Fruit fly (Drosophila melanogaster) whole organism, prepupa: Measurements from ENCODE around the gene Cp7Fb.

Experiments
- Blimp-1 ChIP-seq: fragments of 200-800 bp; sonication (Bioruptor generic); optimal IDR thresholded peaks from 3 replicates; lab custom pipeline; 2017; ENCODE audit warnings: missing biosample characterization, missing genetic modification characterization, mild to moderate bottlenecking, moderate library complexity, missing genetic modification reagents
- CG16779 ChIP-seq: fragments of 200-800 bp; sonication (Bioruptor generic); optimal IDR thresholded peaks from 3 replicates; lab custom pipeline; 2017; ENCODE audit warnings: missing biosample characterization, mild to moderate bottlenecking, missing genetic modification characterization
- CG8119 ChIP-seq: fragments of 200-800 bp; sonication (Bioruptor generic); IDR thresholded peaks from 3 replicates; pipeline ENCODE4 v1.3.6; 2022; ENCODE audit warnings: missing biosample characterization, missing genetic modification characterization
- CG9139 ChIP-seq: fragments of 200-800 bp; sonication (Bioruptor generic); optimal IDR thresholded peaks from 3 replicates; lab custom pipeline; 2017; ENCODE audit warnings: missing biosample characterization, mild to moderate bottlenecking, missing genetic modification characterization
- Hr38 ChIP-seq: sonication (Bioruptor generic); optimal IDR thresholded peaks from 2 replicates; lab custom pipeline; 2016; ENCODE audit warnings: missing biosample characterization, missing genetic modification characterization
- Hr39 ChIP-seq: fragments of 200-800 bp; sonication (Bioruptor generic); optimal IDR thresholded peaks from 2 replicates; lab custom pipeline; 2016; ENCODE audit warnings: missing biosample characterization, missing genetic modification characterization
- Lpt ChIP-seq: fragments of 200-800 bp; sonication (Bioruptor generic); optimal IDR thresholded peaks from 3 replicates; lab custom pipeline; 2016; ENCODE audit warnings: missing biosample characterization, missing genetic modification characterization
- fkh ChIP-seq: fragments of 200-800 bp; sonication (Bioruptor generic); optimal IDR thresholded peaks from 3 replicates; lab custom pipeline; 2017; ENCODE audit warnings: missing biosample characterization, mild to moderate bottlenecking, missing genetic modification characterization, moderate library complexity
- ss ChIP-seq, 2 experiments: fragments of 200-800 bp; sonication (Bioruptor generic); optimal IDR thresholded peaks; 2 replicates in 1 of 2; 3 replicates in 1 of 2; lab custom pipeline; 2017 to 2018; ENCODE audit warnings: mild to moderate bottlenecking in 2 of 2, missing biosample characterization in 2 of 2, missing genetic modification characterization in 2 of 2, moderate library complexity in 1 of 2

- TF ChIP-seq ss (GFP tag; optimal IDR thresholded peaks at IDR 0.05; lab: Kevin White, UChicago) (no peak), Hr39 (GFP tag; lab: Kevin White, UChicago) (no peak), fkh (GFP tag; lab: Kevin White, UChicago) (no peak), CG8119 (GFP tag; lab: Robert Waterston, UW) (no peak), CG9139 (GFP tag; lab: Kevin White, UChicago) (no peak), Lpt (GFP tag; lab: Kevin White, UChicago) (no peak), Hr38 (GFP tag; lab: Kevin White, UChicago) (no peak), Blimp-1 (GFP tag; lab: Kevin White, UChicago) (no peak), CG16779 (no peak)
Measured at dm6 chrX:8460686-8461085, 13.0 kb upstream of the Cp7Fb start, which contains the start of gene CG15347.
